Worm (Caenorhabditis elegans): ENCODE data around the gene F21D9.11.

DNA sequence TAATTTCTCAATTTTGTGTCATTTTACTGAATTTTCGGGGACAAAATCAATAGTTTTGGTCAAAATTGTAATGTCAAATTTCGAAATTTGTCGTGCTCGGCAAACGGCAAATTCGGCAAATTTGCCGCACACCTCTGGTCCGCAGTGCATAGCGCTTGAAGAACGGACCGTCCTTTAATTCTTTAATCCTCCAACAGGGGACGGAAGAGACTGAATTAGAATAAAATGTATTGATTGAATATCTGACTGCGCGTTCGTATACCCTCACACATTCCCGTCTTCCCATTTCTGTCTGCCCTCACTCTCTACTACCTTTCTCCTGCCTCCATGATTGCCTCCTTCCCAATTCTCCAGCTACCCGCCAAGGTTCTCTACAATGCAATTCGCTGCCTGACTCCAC is 47.3 kb downstream of the F21D9.11 start, which contains the start of gene F55C9.14:
- TF ChIP-seq unc-62 (GFP tag; optimal IDR thresholded peaks at IDR 0.05) = no peak
- no peak for TF ChIP-seq zip-8 (tag; optimal IDR thresholded peaks at IDR 0.05)
- TF ChIP-seq ces-1 (GFP tag; optimal IDR thresholded peaks at IDR 0.05) = no peak
